Worm (Caenorhabditis elegans): Measurements from ENCODE around the gene ubc-19.

DNA sequence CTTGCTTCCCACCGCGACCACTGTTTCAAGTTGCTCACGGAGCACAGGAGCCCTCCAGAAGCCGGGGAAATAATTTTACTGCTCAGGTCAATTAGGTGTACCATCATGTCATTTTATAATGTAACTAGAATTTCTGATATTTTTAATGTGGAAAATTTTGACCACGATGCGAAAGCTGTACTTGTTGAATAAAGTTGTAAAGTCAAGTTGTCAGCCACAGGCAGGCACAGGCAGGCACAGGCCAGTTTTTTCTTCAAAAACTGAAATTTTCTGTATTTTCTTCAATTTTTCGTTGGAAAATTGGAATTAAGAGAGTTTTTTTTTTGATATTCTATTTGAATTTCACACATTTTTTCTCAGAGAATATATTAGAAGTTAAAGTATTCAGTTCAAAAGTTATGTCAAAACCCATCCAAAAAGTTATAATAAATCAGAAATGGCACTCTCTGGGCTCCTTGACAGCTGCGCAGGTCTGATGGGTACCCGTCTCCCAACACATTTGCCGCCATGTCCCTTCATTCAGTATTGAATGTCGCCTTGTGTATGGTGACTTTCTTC is 16.6 kb upstream of the ubc-19 start, which contains the start of gene Y17D7C.1:
- TF ChIP-seq hlh-13 (GFP tag; optimal IDR thresholded peaks at IDR 0.05) (no peak), rnt-1 (tag; optimal IDR thresholded peaks at IDR 0.05) (no peak), npax-4 (tag; optimal IDR thresholded peaks at IDR 0.05) (no peak), unc-3 (GFP tag; conservative IDR thresholded peaks at IDR 0.05) (no peak), unc-3 (tag; optimal IDR thresholded peaks at IDR 0.05) (no peak), zip-5 (tag; optimal IDR thresholded peaks at IDR 0.05) (no peak), sox-2 (GFP tag; IDR thresholded peaks at IDR 0.05) (no peak), ceh-6 (GFP tag; optimal IDR thresholded peaks at IDR 0.05) (no peak), nfya-1 (tag; optimal IDR thresholded peaks at IDR 0.05) (no peak)

Data from whole organism, late embryonic.